Worm (Caenorhabditis elegans) whole organism, midembryonic: ENCODE measurements around the gene srsy-2.
A peak's percentile ranks its signal among the peaks of the same experiment; 100 is the strongest.

Experiments
- T22C8.4 ChIP-seq: fragments of 200-800 bp; sonication (Bioruptor generic); IDR thresholded peaks from 2 replicates; pipeline ENCODE4 v1.3.6; 2022; ENCODE audit warnings: missing genetic modification characterization, missing compliant biosample characterization
- cog-1 ChIP-seq: sonication (generic microtip); optimal IDR thresholded peaks from 2 replicates; lab custom pipeline; 2016; ENCODE audit warnings: missing genetic modification characterization, missing compliant biosample characterization
- flt-1 ChIP-seq: fragments of 200-800 bp; sonication (Bioruptor generic); IDR thresholded peaks from 2 replicates; pipeline ENCODE4 v1.3.6; 2022; ENCODE audit warnings: missing genetic modification characterization, missing compliant biosample characterization
- klf-2 ChIP-seq: fragments of 200-800 bp; sonication (Bioruptor generic); conservative IDR thresholded peaks from 2 replicates; pipeline ENCODE4 v1.3.6; 2022; ENCODE audit warnings: missing genetic modification reagents, missing genetic modification characterization, missing compliant biosample characterization
- med-1 ChIP-seq: sonication (generic microtip); optimal IDR thresholded peaks from 2 replicates; lab custom pipeline; 2017; ENCODE audit warnings: missing genetic modification characterization, mild to moderate bottlenecking, missing compliant biosample characterization, antibody characterized with exemption, missing genetic modification reagents; ENCODE audit not compliant: insufficient read depth
- ref-1 ChIP-seq: fragments of 200-800 bp; sonication (Bioruptor generic); conservative IDR thresholded peaks from 2 replicates; pipeline ENCODE4 v1.3.6; 2022; ENCODE audit warnings: missing genetic modification reagents, missing genetic modification characterization, missing compliant biosample characterization
- tab-1 ChIP-seq: fragments of 200-800 bp; sonication (Bioruptor generic); IDR thresholded peaks from 2 replicates; pipeline ENCODE4 v1.3.6; 2022; ENCODE audit warnings: missing genetic modification characterization, missing compliant biosample characterization
- ztf-23 ChIP-seq: fragments of 200-800 bp; sonication (Bioruptor generic); IDR thresholded peaks from 2 replicates; pipeline ENCODE4 v1.3.6; 2022; ENCODE audit warnings: missing genetic modification reagents, missing genetic modification characterization, missing compliant biosample characterization
- ztf-29 ChIP-seq: fragments of 200-800 bp; sonication (Bioruptor generic); IDR thresholded peaks from 2 replicates; pipeline ENCODE4 v1.3.6; 2022; ENCODE audit warnings: missing genetic modification reagents, missing genetic modification characterization, missing compliant biosample characterization

srsy-2 gene

DNA sequence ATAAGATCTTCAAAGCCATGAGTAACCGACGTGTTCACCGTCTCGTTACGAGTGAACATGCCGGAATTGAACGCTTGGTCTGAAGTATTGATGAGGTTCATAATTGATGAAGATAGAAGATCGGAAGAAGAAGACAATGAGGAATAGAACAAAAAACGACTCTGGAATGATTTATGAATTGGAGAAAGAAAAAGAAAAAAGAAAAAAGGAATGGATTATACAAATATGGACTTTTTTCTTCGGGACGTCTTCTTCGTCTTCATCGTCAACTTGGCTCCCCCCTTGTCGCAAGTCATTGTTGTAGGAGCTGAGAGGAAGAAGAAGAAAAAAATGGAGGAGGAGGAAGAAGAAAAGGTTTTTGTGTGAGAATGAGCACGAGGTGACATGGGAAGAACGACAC lies at the start of gene srsy-2:
TSS of gene srsy-2 (minus strand) at position 101 of the 400 bp plus-strand sequence.
- TF ChIP-seq flt-1 (GFP tag; lab: Robert Waterston, UW) (no peak), cog-1 (tag; lab: Kevin White, UChicago) (no peak), ztf-23 (GFP tag; lab: Robert Waterston, UW) (no peak), ztf-29 (GFP tag; lab: Robert Waterston, UW) (no peak), ref-1 (GFP tag; lab: Robert Waterston, UW) (no peak), T22C8.4 (no peak), tab-1 (GFP tag; lab: Robert Waterston, UW) (no peak), klf-2 (no peak), med-1 (GFP tag; lab: Kevin White, UChicago) (no peak)

DNA sequence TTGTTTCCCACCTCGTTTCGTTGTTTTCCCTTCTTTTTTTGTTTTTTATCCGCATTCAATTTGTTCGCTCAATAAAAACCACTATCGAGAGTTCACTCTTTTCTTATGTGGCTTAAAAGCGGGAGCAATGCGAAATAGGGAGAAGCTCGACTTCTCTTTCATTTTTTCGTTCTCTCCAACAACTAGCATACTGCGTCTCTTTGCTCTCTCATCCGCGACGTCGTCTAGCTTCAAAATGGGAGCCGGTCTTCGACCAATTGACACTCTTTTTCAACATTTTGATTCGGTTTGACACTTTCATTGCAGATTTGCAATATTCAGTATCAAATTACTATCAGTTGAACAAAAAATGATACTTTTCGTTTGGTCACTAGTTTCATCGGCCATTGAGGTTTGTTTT lies 47.0 kb upstream of the srsy-2 start, which contains the start of gene bpl-1:
TSS of gene bpl-1 (plus strand) at position 301 of the 400 bp plus-strand sequence.
- TF ChIP-seq ref-1 (GFP tag; lab: Robert Waterston, UW) = no peak
- TF ChIP-seq flt-1 (GFP tag; lab: Robert Waterston, UW) = no peak
- no peak for TF ChIP-seq klf-2
- TF ChIP-seq ztf-29 (GFP tag; lab: Robert Waterston, UW) = no peak
- no peak for TF ChIP-seq tab-1 (GFP tag; lab: Robert Waterston, UW)
- no peak for TF ChIP-seq T22C8.4
- TF ChIP-seq med-1 (GFP tag; lab: Kevin White, UChicago) = no peak
- TF ChIP-seq cog-1 (tag; lab: Kevin White, UChicago) = no peak
- no peak for TF ChIP-seq ztf-23 (GFP tag; lab: Robert Waterston, UW)

DNA sequence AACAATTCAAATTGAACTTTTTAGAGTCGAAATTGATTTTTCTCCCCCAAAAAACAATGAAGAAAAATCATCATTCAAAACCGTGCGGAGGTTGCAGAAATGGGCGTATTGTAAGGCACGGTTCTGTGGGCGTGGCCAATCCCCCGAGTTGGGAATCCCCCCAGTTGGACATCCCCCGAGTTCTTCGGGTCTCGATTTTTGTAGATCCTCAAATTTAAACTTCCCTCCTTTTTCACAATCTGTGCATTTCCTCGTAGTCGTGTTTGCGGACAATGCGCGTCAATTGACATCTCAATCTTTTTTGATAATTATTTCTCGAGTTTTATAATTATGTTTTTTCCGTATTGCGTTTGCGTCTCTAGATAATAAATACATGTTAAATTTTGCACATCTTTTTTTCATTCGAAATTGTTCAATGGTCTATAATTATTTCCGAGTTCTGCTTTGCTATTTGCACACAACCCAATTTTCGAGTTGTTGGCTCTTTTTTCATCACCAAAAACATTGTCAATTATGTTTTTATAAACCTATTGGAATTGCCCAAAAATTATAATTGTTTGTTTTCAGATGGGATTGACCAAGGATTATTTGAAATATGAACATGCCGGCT lies 43.0 kb upstream of the srsy-2 start, which contains the start of gene F13H8.2:
TSS of gene F13H8.2 (plus strand) at position 560 of the 610 bp plus-strand sequence.
- TF ChIP-seq ztf-29 (GFP tag; lab: Robert Waterston, UW) = no peak
- no peak for TF ChIP-seq ref-1 (GFP tag; lab: Robert Waterston, UW)
- peak; percentile 43 for TF ChIP-seq cog-1 (tag; lab: Kevin White, UChicago)
- no peak for TF ChIP-seq med-1 (GFP tag; lab: Kevin White, UChicago)
- peak; percentile 25; the same call in 1 of the 2 replicates for TF ChIP-seq T22C8.4
- TF ChIP-seq flt-1 (GFP tag; lab: Robert Waterston, UW) = peak; percentile 81
- TF ChIP-seq klf-2 = 0 out of 2 replicates have a peak, but pooled peaks have one; percentile 37
- peak; percentile 86; the same call in 1 of the 2 replicates for TF ChIP-seq ztf-23 (GFP tag; lab: Robert Waterston, UW)
- TF ChIP-seq tab-1 (GFP tag; lab: Robert Waterston, UW) = peak; percentile 35; the same call in 1 of the 2 replicates

DNA sequence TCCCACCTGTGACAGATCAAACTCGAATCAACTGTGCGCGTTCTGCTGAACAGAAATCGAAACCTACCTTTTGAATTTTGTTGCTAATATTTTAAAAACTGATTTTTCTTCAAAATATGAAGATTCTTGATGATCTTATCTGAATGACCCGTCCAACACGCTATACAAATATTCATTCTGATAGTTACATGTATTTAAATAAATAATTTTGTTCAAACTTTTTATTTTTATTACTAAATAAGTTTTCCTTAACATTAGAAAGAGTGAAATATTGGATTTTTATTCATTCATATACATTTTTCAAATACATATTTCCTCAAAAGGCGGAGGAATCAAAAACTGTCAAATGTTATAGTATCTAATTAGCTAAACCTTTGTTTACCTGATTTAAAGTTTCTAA lies 41.1 kb upstream of the srsy-2 start, which contains the start of gene F13H8.8:
TSS of gene F13H8.8 (minus strand) at position 101 of the 400 bp plus-strand sequence.
- TF ChIP-seq flt-1 (GFP tag; lab: Robert Waterston, UW) (no peak), ztf-23 (GFP tag; lab: Robert Waterston, UW) (no peak), klf-2 (no peak), cog-1 (tag; lab: Kevin White, UChicago) (no peak), T22C8.4 (no peak), med-1 (GFP tag; lab: Kevin White, UChicago) (no peak), ztf-29 (GFP tag; lab: Robert Waterston, UW) (no peak), tab-1 (GFP tag; lab: Robert Waterston, UW) (no peak), ref-1 (GFP tag; lab: Robert Waterston, UW) (no peak)

DNA sequence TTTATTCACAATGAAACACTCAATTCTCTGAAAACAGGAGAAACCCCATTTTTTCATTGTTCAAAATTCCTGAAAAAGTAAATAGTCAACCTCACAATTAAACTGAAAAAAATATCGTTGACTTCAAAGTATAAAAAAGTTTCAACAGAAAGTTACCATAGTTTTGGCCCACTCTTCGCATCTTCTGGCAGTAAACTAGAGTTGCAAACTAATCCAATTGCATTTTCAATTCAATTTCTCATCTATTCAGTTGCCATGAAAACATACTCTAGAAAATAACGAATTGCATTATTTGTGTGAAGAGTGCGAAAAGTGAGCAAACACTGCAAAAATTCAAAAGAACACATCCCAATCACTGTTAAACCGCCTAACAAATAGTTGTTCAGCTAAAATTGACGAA lies 36.8 kb upstream of the srsy-2 start, which contains the start of gene F13H8.3:
TSS of gene F13H8.3 (plus strand) at position 301 of the 400 bp plus-strand sequence.
- TF ChIP-seq cog-1 (tag; lab: Kevin White, UChicago) (no peak), ref-1 (GFP tag; lab: Robert Waterston, UW) (no peak), ztf-29 (GFP tag; lab: Robert Waterston, UW) (no peak), klf-2 (no peak), med-1 (GFP tag; lab: Kevin White, UChicago) (no peak), T22C8.4 (no peak), tab-1 (GFP tag; lab: Robert Waterston, UW) (no peak), ztf-23 (GFP tag; lab: Robert Waterston, UW) (no peak)

DNA sequence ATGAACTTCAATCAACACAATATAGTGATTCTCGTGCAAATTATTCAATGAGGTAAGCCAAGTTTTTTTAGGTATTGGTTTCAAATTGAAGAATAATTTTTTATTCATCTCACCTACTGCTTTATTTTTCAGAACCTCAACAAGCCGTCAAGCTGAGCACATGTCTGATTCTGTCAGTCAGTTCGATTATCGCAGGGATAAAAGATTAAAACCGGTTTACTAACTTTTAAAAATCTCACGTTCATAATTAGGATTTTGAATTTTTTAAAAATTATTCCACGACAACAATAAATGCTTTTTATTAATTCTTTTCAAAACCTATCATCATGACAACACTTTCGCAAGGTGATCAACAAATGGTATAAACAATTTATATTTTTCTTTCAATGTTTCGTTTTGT lies 35.3 kb upstream of the srsy-2 start, which contains the start of gene F13H8.12:
TSS of gene F13H8.12 (plus strand) at position 301 of the 400 bp plus-strand sequence.
- TF ChIP-seq tab-1 (GFP tag; lab: Robert Waterston, UW) (no peak), ztf-23 (GFP tag; lab: Robert Waterston, UW) (no peak), ref-1 (GFP tag; lab: Robert Waterston, UW) (no peak), flt-1 (GFP tag; lab: Robert Waterston, UW) (no peak), cog-1 (tag; lab: Kevin White, UChicago) (no peak), med-1 (GFP tag; lab: Kevin White, UChicago) (no peak), klf-2 (no peak), ztf-29 (GFP tag; lab: Robert Waterston, UW) (no peak), T22C8.4 (no peak)

DNA sequence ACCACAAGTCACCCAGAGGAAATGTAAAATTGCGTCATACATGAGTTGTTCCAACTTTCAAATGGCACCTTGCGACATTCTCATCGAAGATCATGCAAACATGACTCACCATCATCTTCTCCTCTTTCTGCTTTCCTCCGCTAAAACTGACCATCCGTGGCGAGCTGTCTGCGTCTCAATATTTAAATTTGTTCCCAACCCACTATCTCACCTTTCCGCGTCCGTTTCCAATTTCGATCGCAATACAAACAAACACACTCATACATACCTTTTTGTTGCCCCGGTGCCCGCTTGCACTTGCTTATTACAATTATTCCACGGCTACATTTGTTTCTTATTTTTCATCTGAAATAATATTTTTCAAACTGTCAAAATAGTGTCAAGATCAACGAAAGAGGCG lies 33.8 kb upstream of the srsy-2 start, which contains the start of gene nmgp-1:
TSS of gene nmgp-1 (plus strand) at position 174 of the 400 bp plus-strand sequence.
- no peak for TF ChIP-seq ztf-23 (GFP tag; lab: Robert Waterston, UW)
- TF ChIP-seq ref-1 (GFP tag; lab: Robert Waterston, UW) = no peak
- no peak for TF ChIP-seq klf-2
- TF ChIP-seq tab-1 (GFP tag; lab: Robert Waterston, UW) = no peak
- TF ChIP-seq flt-1 (GFP tag; lab: Robert Waterston, UW) = no peak
- no peak for TF ChIP-seq med-1 (GFP tag; lab: Kevin White, UChicago)
- no peak for TF ChIP-seq ztf-29 (GFP tag; lab: Robert Waterston, UW)
- TF ChIP-seq T22C8.4 = no peak
- TF ChIP-seq cog-1 (tag; lab: Kevin White, UChicago) = no peak

DNA sequence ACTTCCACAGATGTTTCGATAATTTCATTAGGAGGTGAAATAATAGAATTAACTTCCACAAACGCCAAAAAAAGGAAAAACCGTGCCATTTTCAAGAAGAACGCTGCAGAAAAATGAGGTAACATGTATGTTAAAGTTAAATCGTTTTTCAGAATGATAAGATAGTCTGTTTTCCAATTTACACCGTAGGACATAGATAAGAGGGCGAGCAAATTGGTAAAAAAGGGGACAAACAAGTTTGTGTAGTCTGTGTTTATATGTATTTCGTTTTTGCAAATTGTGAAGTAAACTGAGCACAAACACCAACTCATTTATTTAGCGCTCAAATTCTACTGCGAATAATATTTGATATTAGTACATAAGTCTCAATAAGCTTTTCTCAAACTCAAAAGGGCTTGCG lies 33.0 kb upstream of the srsy-2 start, which contains the start of gene F13H8.11:
TSS of gene F13H8.11 (minus strand) at position 155 of the 400 bp plus-strand sequence.
- TF ChIP-seq klf-2 (no peak), ref-1 (GFP tag; lab: Robert Waterston, UW) (no peak), ztf-23 (GFP tag; lab: Robert Waterston, UW) (no peak), ztf-29 (GFP tag; lab: Robert Waterston, UW) (no peak), cog-1 (tag; lab: Kevin White, UChicago) (no peak), med-1 (GFP tag; lab: Kevin White, UChicago) (no peak), flt-1 (GFP tag; lab: Robert Waterston, UW) (no peak), tab-1 (GFP tag; lab: Robert Waterston, UW) (no peak), T22C8.4 (no peak)
